Worm (Caenorhabditis elegans): ENCODE measurements around the gene T08G2.2.

DNA sequence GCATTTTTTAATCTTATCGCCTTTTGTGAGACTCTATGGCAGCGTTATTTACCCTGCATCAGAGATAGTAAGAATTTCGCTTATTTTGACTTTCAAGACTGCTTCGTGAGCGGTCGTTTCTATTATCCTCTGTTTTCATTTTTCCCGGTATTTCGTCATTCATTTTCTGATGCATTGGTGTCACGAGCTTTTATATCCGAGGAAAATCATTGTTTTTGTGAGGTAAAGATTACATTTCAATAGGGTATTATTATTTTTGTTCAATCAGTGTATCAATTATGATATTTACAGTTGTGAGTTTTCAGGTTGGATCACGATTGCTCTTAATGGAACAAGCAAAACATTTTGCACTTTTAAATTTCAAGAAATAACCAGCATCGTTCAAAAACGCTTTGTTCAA lies 38.1 kb upstream of the T08G2.2 start:
- TF ChIP-seq pha-4 (tag; optimal IDR thresholded peaks at IDR 0.05) (no peak), ztf-11 (tag; optimal IDR thresholded peaks at IDR 0.05) (no peak), nhr-28 (tag; optimal IDR thresholded peaks at IDR 0.05) (no peak), unc-62 (GFP tag; optimal IDR thresholded peaks at IDR 0.05) (no peak), nhr-237 (tag; optimal IDR thresholded peaks at IDR 0.05) (no peak), ham-2 (GFP tag; optimal IDR thresholded peaks at IDR 0.05) (no peak), ces-1 (GFP tag; optimal IDR thresholded peaks at IDR 0.05) (no peak), nhr-12 (tag; optimal IDR thresholded peaks at IDR 0.05) (no peak), unc-39 (tag; optimal IDR thresholded peaks at IDR 0.05) (no peak), lin-32 (GFP tag; optimal IDR thresholded peaks at IDR 0.05) (no peak), lin-13 (tag; optimal IDR thresholded peaks at IDR 0.05) (no peak)

Measured in whole organism, mixed stage, embryonic.